Worm (Caenorhabditis elegans) whole organism, mixed stage, embryonic: Measurements from ENCODE around the gene msp-74.

ENCODE experiments used
- ceh-39 ChIP-seq: fragments of 150-350 bp; optimal IDR thresholded peaks from 2 replicates; lab custom pipeline; 2014; ENCODE audit warnings: missing biosample characterization, missing genetic modification characterization
- ces-1 ChIP-seq: fragments of 150-350 bp; optimal IDR thresholded peaks from 2 replicates; lab custom pipeline; 2014; ENCODE audit warnings: missing biosample characterization, missing genetic modification reagents, missing genetic modification characterization
- lsy-2 ChIP-seq: fragments of 150-350 bp; optimal IDR thresholded peaks from 2 replicates; lab custom pipeline; 2014; ENCODE audit warnings: missing biosample characterization, missing genetic modification characterization
- nhr-12 ChIP-seq: fragments of 150-350 bp; optimal IDR thresholded peaks from 2 replicates; lab custom pipeline; 2014; ENCODE audit warnings: missing biosample characterization, missing genetic modification characterization
- nhr-28 ChIP-seq: fragments of 150-350 bp; optimal IDR thresholded peaks from 2 replicates; lab custom pipeline; 2014; ENCODE audit warnings: missing biosample characterization, missing genetic modification characterization
- nhr-76 ChIP-seq: sonication (generic microtip); optimal IDR thresholded peaks from 2 replicates; lab custom pipeline; 2017; ENCODE audit warnings: missing biosample characterization, missing genetic modification characterization
- pha-4 ChIP-seq: fragments of 150-350 bp; optimal IDR thresholded peaks from 2 replicates; lab custom pipeline; 2018; ENCODE audit warnings: missing biosample characterization, missing genetic modification reagents, missing genetic modification characterization
- tbx-8 ChIP-seq: fragments of 200-800 bp; sonication (Bioruptor generic); optimal IDR thresholded peaks from 2 replicates; lab custom pipeline; 2018; ENCODE audit warnings: mild to moderate bottlenecking, missing genetic modification characterization, moderate library complexity, missing compliant biosample characterization
- unc-62 ChIP-seq: fragments of 150-350 bp; optimal IDR thresholded peaks from 2 replicates; lab custom pipeline; 2014; ENCODE audit warnings: missing biosample characterization, missing genetic modification reagents, missing genetic modification characterization

DNA sequence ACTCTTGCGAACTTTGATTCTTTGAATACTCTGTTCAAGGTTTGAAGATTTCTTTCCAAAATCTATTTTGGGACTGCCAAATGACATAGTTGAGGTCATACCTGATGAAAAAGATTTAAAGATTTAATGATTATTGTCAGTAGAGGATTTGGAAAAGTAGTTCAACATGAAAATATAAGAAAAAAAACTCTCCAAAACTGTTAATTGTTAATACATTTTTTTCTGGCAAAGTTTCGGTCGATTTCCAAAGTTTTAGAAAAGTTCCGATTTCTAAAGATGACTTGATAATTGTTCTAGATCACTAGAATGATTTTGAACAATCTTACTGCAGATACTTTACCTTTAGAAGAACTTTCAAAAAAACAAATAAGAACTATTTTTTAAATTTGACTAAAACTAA lies 43.9 kb downstream of the msp-74 start, which contains the start of gene C27A2.7:
- TF ChIP-seq tbx-8 (GFP tag; lab: Kevin White, UChicago) = no peak
- no peak for TF ChIP-seq nhr-76 (tag; lab: Kevin White, UChicago)
- TF ChIP-seq lsy-2 (tag; lab: Kevin White, UChicago) = no peak
- no peak for TF ChIP-seq nhr-28 (tag; lab: Kevin White, UChicago)
- TF ChIP-seq pha-4 = no peak
- no peak for TF ChIP-seq ceh-39
- TF ChIP-seq unc-62 (GFP tag; lab: Kevin White, UChicago) = no peak
- no peak for TF ChIP-seq ces-1 (GFP tag; lab: Kevin White, UChicago)
- TF ChIP-seq nhr-12 (tag; lab: Kevin White, UChicago) = no peak
